Worm (Caenorhabditis elegans) whole organism, L3 larva: Measurements from ENCODE around the gene C29H12.2.

ENCODE experiments used
- lin-39 ChIP-seq: fragments of 150-350 bp; optimal IDR thresholded peaks from 2 replicates; lab custom pipeline; 2018; ENCODE audit warnings: missing biosample characterization, missing genetic modification reagents, missing genetic modification characterization
- mdl-1 ChIP-seq: fragments of 150-350 bp; optimal IDR thresholded peaks from 2 replicates; lab custom pipeline; 2014; ENCODE audit warnings: missing biosample characterization, missing genetic modification characterization
- nfya-1 ChIP-seq: sonication (generic microtip); optimal IDR thresholded peaks from 2 replicates; lab custom pipeline; 2017; ENCODE audit warnings: missing genetic modification characterization, mild to moderate bottlenecking, missing compliant biosample characterization, antibody characterized with exemption, moderate library complexity; ENCODE audit not compliant: insufficient read depth
- nhr-11 ChIP-seq: fragments of 150-350 bp; optimal IDR thresholded peaks from 2 replicates; lab custom pipeline; 2014; ENCODE audit warnings: missing biosample characterization, missing genetic modification characterization
- nhr-76 ChIP-seq: fragments of 150-350 bp; sonication (generic microtip); optimal IDR thresholded peaks from 5 replicates; lab custom pipeline; 2014; ENCODE audit warnings: missing biosample characterization, missing genetic modification characterization
- tbx-2 ChIP-seq: sonication (generic microtip); optimal IDR thresholded peaks from 2 replicates; lab custom pipeline; 2016; ENCODE audit warnings: mild to moderate bottlenecking, missing genetic modification characterization, missing compliant biosample characterization
- unc-62 ChIP-seq: fragments of 150-350 bp; sonication (generic microtip); optimal IDR thresholded peaks from 4 replicates; lab custom pipeline; 2014; ENCODE audit warnings: missing biosample characterization, missing genetic modification reagents, missing genetic modification characterization

- TF ChIP-seq lin-39 (tag; lab: Kevin White, UChicago), result no peak
- TF ChIP-seq nfya-1 (tag; lab: Kevin White, UChicago), result no peak
- no peak for TF ChIP-seq unc-62 (GFP tag; lab: Kevin White, UChicago)
- no peak for TF ChIP-seq nhr-76 (tag; lab: Kevin White, UChicago)
- no peak for TF ChIP-seq nhr-11
- TF ChIP-seq mdl-1 (tag; lab: Kevin White, UChicago), result no peak
- no peak for TF ChIP-seq tbx-2
Observed at ce11 chrII:6113187-6113586, 10.4 kb upstream of the C29H12.2 start, which contains the start of gene heri-1.
